Worm (Caenorhabditis elegans) whole organism, late embryonic: ENCODE data around the gene wrt-9.
A peak's percentile ranks its signal among the peaks of the same experiment; 100 is the strongest.

ENCODE experiments used
- C38D4.7 ChIP-seq: fragments of 200-800 bp; sonication (Bioruptor generic); optimal IDR thresholded peaks from 2 replicates; lab custom pipeline; 2018; ENCODE audit warnings: mild to moderate bottlenecking, missing genetic modification characterization, moderate library complexity, missing compliant biosample characterization
- K09A11.1 ChIP-seq: sonication (generic microtip); optimal IDR thresholded peaks from 2 replicates; lab custom pipeline; 2017; ENCODE audit warnings: antibody characterized with exemption, mild to moderate bottlenecking, missing genetic modification characterization, missing compliant biosample characterization; ENCODE audit not compliant: insufficient read depth
- T23F11.4 ChIP-seq: fragments of 200-800 bp; sonication (Bioruptor generic); optimal IDR thresholded peaks from 2 replicates; lab custom pipeline; 2018; ENCODE audit warnings: mild to moderate bottlenecking, missing genetic modification characterization, missing compliant biosample characterization
- ama-1 ChIP-seq: fragments of 150-350 bp; optimal IDR thresholded peaks from 2 replicates; lab custom pipeline; 2014
- ceh-18 ChIP-seq: sonication (generic microtip); optimal IDR thresholded peaks from 2 replicates; lab custom pipeline; 2016; ENCODE audit warnings: missing genetic modification characterization, missing compliant biosample characterization
- ceh-19 ChIP-seq: fragments of 200-800 bp; sonication (Bioruptor generic); optimal IDR thresholded peaks from 2 replicates; lab custom pipeline; 2018; ENCODE audit warnings: mild to moderate bottlenecking, missing genetic modification characterization, missing compliant biosample characterization
- ceh-24 ChIP-seq: sonication (generic microtip); optimal IDR thresholded peaks from 2 replicates; lab custom pipeline; 2016; ENCODE audit warnings: mild to moderate bottlenecking, missing genetic modification characterization, missing compliant biosample characterization
- ceh-30 ChIP-seq: fragments of 150-350 bp; optimal IDR thresholded peaks from 2 replicates; lab custom pipeline; 2014; ENCODE audit warnings: missing biosample characterization, missing genetic modification characterization
- ceh-31 ChIP-seq: sonication (generic microtip); optimal IDR thresholded peaks from 2 replicates; lab custom pipeline; 2016; ENCODE audit warnings: missing genetic modification characterization, missing compliant biosample characterization
- ceh-45 ChIP-seq: fragments of 200-800 bp; sonication (Bioruptor generic); IDR thresholded peaks from 2 replicates; pipeline ENCODE4 v1.3.6; 2022; ENCODE audit warnings: missing genetic modification reagents, missing genetic modification characterization, missing compliant biosample characterization
- ceh-48 ChIP-seq: sonication (generic microtip); optimal IDR thresholded peaks from 2 replicates; lab custom pipeline; 2016; ENCODE audit warnings: missing genetic modification characterization, inconsistent platforms, missing compliant biosample characterization
- ceh-6 ChIP-seq: fragments of 200-800 bp; sonication (Bioruptor generic); optimal IDR thresholded peaks from 2 replicates; lab custom pipeline; 2018; ENCODE audit warnings: mild to moderate bottlenecking, missing genetic modification characterization, missing compliant biosample characterization
- che-1 ChIP-seq: sonication (generic microtip); optimal IDR thresholded peaks from 2 replicates; lab custom pipeline; 2016; ENCODE audit warnings: mild to moderate bottlenecking, missing genetic modification characterization, missing compliant biosample characterization
- dmd-4 ChIP-seq: sonication (generic microtip); optimal IDR thresholded peaks from 2 replicates; lab custom pipeline; 2016; ENCODE audit warnings: borderline replicate concordance, missing genetic modification characterization, missing compliant biosample characterization
- elt-4 ChIP-seq: sonication (generic microtip); optimal IDR thresholded peaks from 2 replicates; lab custom pipeline; 2016; ENCODE audit warnings: missing genetic modification characterization, missing compliant biosample characterization
- fax-1 ChIP-seq: sonication (generic microtip); optimal IDR thresholded peaks from 2 replicates; lab custom pipeline; 2016; ENCODE audit warnings: missing genotype, missing genetic modification characterization, missing compliant biosample characterization
- gmeb-2 ChIP-seq: sonication (generic microtip); optimal IDR thresholded peaks from 2 replicates; lab custom pipeline; 2016; ENCODE audit warnings: missing genetic modification characterization, inconsistent platforms, missing compliant biosample characterization
- hlh-15 ChIP-seq: sonication (generic microtip); optimal IDR thresholded peaks from 2 replicates; lab custom pipeline; 2016; ENCODE audit warnings: missing genetic modification characterization, missing compliant biosample characterization
- lim-6 ChIP-seq: sonication (generic microtip); optimal IDR thresholded peaks from 2 replicates; lab custom pipeline; 2016; ENCODE audit warnings: missing genetic modification characterization, missing compliant biosample characterization
- lin-11 ChIP-seq: fragments of 200-800 bp; sonication (Bioruptor generic); optimal IDR thresholded peaks from 2 replicates; lab custom pipeline; 2018; ENCODE audit warnings: mild to moderate bottlenecking, missing genetic modification characterization, missing compliant biosample characterization
- madf-2 ChIP-seq: sonication (generic microtip); optimal IDR thresholded peaks from 2 replicates; lab custom pipeline; 2017; ENCODE audit warnings: missing genetic modification characterization, missing compliant biosample characterization
- mec-3 ChIP-seq: sonication (generic microtip); optimal IDR thresholded peaks from 2 replicates; lab custom pipeline; 2016; ENCODE audit warnings: borderline replicate concordance, missing genetic modification characterization, missing compliant biosample characterization
- nfya-1 ChIP-seq: sonication (generic microtip); optimal IDR thresholded peaks from 2 replicates; lab custom pipeline; 2017; ENCODE audit warnings: missing genetic modification characterization, mild to moderate bottlenecking, missing compliant biosample characterization, antibody characterized with exemption, moderate library complexity
- nhr-232 ChIP-seq: sonication (generic microtip); optimal IDR thresholded peaks from 2 replicates; lab custom pipeline; 2016; ENCODE audit warnings: missing genetic modification characterization, missing compliant biosample characterization
- odd-2 ChIP-seq: sonication (generic microtip); optimal IDR thresholded peaks from 2 replicates; lab custom pipeline; 2017; ENCODE audit warnings: antibody characterized with exemption, mild to moderate bottlenecking, missing genetic modification characterization, missing compliant biosample characterization
- pag-3 ChIP-seq: sonication (generic microtip); optimal IDR thresholded peaks from 2 replicates; lab custom pipeline; 2016; ENCODE audit warnings: missing compliant biosample characterization, missing genetic modification characterization, borderline replicate concordance
- pax-1 ChIP-seq: fragments of 150-350 bp; optimal IDR thresholded peaks from 2 replicates; lab custom pipeline; 2014; ENCODE audit warnings: missing biosample characterization, missing genetic modification characterization
- pha-2 ChIP-seq: sonication (generic microtip); optimal IDR thresholded peaks from 2 replicates; lab custom pipeline; 2017; ENCODE audit warnings: mild to moderate bottlenecking, missing genetic modification characterization, missing compliant biosample characterization
- pha-4 ChIP-seq: fragments of 150-350 bp; optimal IDR thresholded peaks from 2 replicates; lab custom pipeline; 2018; ENCODE audit warnings: missing biosample characterization, missing genetic modification reagents, missing genetic modification characterization
- pros-1 ChIP-seq: fragments of 150-350 bp; optimal IDR thresholded peaks from 2 replicates; lab custom pipeline; 2014; ENCODE audit warnings: missing biosample characterization, missing genetic modification reagents, missing genetic modification characterization
- rnt-1 ChIP-seq: sonication (generic microtip); optimal IDR thresholded peaks from 2 replicates; lab custom pipeline; 2016; ENCODE audit warnings: missing genetic modification characterization, missing compliant biosample characterization
- sdc-2 ChIP-seq: sonication (generic microtip); optimal IDR thresholded peaks from 2 replicates; lab custom pipeline; 2016; ENCODE audit warnings: missing genotype, missing genetic modification characterization, missing compliant biosample characterization
- sox-2 ChIP-seq: fragments of 200-800 bp; sonication (Bioruptor generic); IDR thresholded peaks from 2 replicates; pipeline ENCODE4 v1.3.6; 2022; ENCODE audit warnings: missing genetic modification reagents, missing genetic modification characterization, missing compliant biosample characterization
- sox-4 ChIP-seq: sonication (generic microtip); optimal IDR thresholded peaks from 2 replicates; lab custom pipeline; 2017; ENCODE audit warnings: mild to moderate bottlenecking, missing genetic modification characterization, inconsistent platforms, missing compliant biosample characterization
- tbx-2 ChIP-seq: sonication (generic microtip); optimal IDR thresholded peaks from 2 replicates; lab custom pipeline; 2016; ENCODE audit warnings: missing genetic modification characterization, missing compliant biosample characterization
- tbx-7 ChIP-seq: sonication (generic microtip); optimal IDR thresholded peaks from 2 replicates; lab custom pipeline; 2016; ENCODE audit warnings: missing genotype, missing genetic modification characterization, missing compliant biosample characterization
- ttx-3 ChIP-seq: sonication (generic microtip); optimal IDR thresholded peaks from 2 replicates; lab custom pipeline; 2016; ENCODE audit warnings: missing genetic modification reagents, missing genetic modification characterization, missing compliant biosample characterization
- unc-3 ChIP-seq, 2 experiments: fragments of 200-800 bp in 1 of 2; sonication (Bioruptor generic) in 1 of 2; sonication (generic microtip) in 1 of 2; conservative IDR thresholded peaks in 1 of 2; optimal IDR thresholded peaks in 1 of 2; 2 replicates each; pipeline versions ENCODE4 v1.3.6 to Lab custom; 2016 to 2022; ENCODE audit warnings: missing compliant biosample characterization in 2 of 2, missing genetic modification characterization in 2 of 2, missing genetic modification reagents in 1 of 2
- unc-42 ChIP-seq: sonication (generic microtip); optimal IDR thresholded peaks from 2 replicates; lab custom pipeline; 2016; ENCODE audit warnings: missing genotype, missing genetic modification characterization, missing compliant biosample characterization
- unc-55 ChIP-seq: sonication (generic microtip); optimal IDR thresholded peaks from 2 replicates; lab custom pipeline; 2017; ENCODE audit warnings: missing biosample characterization, missing genetic modification reagents, missing genetic modification characterization
- unc-86 ChIP-seq: sonication (generic microtip); optimal IDR thresholded peaks from 2 replicates; lab custom pipeline; 2016; ENCODE audit warnings: missing genetic modification characterization, missing compliant biosample characterization
- zip-5 ChIP-seq: sonication (generic microtip); optimal IDR thresholded peaks from 2 replicates; lab custom pipeline; 2016; ENCODE audit warnings: missing genetic modification characterization, missing compliant biosample characterization
- ztf-16 ChIP-seq: sonication (generic microtip); optimal IDR thresholded peaks from 2 replicates; lab custom pipeline; 2017; ENCODE audit warnings: missing genetic modification characterization, missing compliant biosample characterization

The wrt-9 gene

ce11 chrX:1613860-1614259 is 37.4 kb downstream of the wrt-9 start:
- TF ChIP-seq mec-3 (tag; lab: Kevin White, UChicago): no peak
- TF ChIP-seq tbx-2 (tag; lab: Kevin White, UChicago): no peak
- no peak for TF ChIP-seq unc-86 (tag; lab: Kevin White, UChicago)
- TF ChIP-seq sox-4 (tag; lab: Kevin White, UChicago): no peak
- no peak for TF ChIP-seq ama-1 (lab: Kevin White, UChicago)
- TF ChIP-seq ceh-6 (GFP tag; lab: Kevin White, UChicago): no peak
- no peak for TF ChIP-seq dmd-4
- TF ChIP-seq ceh-48 (tag; lab: Kevin White, UChicago): no peak
- TF ChIP-seq ttx-3 (tag; lab: Kevin White, UChicago): no peak
- no peak for TF ChIP-seq ceh-19
- TF ChIP-seq hlh-15 (tag; lab: Kevin White, UChicago): no peak
- TF ChIP-seq tbx-7 (tag; lab: Kevin White, UChicago): no peak
- TF ChIP-seq unc-42: no peak
- no peak for TF ChIP-seq fax-1 (tag; lab: Kevin White, UChicago)
- no peak for TF ChIP-seq elt-4 (tag; lab: Kevin White, UChicago)
- TF ChIP-seq pros-1 (tag; lab: Kevin White, UChicago): no peak
- no peak for TF ChIP-seq odd-2 (tag; lab: Kevin White, UChicago)

- no peak for TF ChIP-seq nhr-232 (tag; lab: Kevin White, UChicago)
- TF ChIP-seq C38D4.7 (GFP tag; lab: Kevin White, UChicago): no peak
- no peak for TF ChIP-seq ceh-31 (tag; lab: Kevin White, UChicago)
These were observed 44.4 kb downstream of the wrt-9 start, which contains the start of gene H11E01.2 for ce11 chrX:1620678-1621449. H11E01.2 (plus strand) TSS chrX:1621057.

DNA sequence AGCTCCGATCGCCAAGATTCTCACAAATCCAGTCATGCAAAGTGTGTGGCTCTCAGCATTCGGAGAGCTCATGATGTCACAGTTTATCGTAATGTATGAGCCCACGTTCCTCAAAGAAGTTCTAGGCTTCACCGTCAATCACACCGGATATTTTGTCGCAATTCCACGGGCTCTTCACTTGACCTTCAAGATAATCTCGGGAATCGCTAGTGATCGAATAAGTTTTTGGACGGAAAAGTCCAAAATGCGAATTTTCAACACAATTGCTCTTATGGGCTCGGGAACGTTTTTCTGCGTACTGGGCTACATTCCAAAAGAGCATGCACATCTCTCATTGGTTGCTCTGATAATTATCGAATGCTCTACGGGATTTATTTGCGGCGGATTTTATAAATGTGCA is 46.6 kb downstream of the wrt-9 start:
- no peak for TF ChIP-seq madf-2 (tag; lab: Kevin White, UChicago)
- TF ChIP-seq ztf-16 (tag; lab: Kevin White, UChicago): no peak
- no peak for TF ChIP-seq che-1
- no peak for TF ChIP-seq dmd-4
- no peak for TF ChIP-seq nfya-1
- TF ChIP-seq, all 69 proteins: peak for 0

DNA sequence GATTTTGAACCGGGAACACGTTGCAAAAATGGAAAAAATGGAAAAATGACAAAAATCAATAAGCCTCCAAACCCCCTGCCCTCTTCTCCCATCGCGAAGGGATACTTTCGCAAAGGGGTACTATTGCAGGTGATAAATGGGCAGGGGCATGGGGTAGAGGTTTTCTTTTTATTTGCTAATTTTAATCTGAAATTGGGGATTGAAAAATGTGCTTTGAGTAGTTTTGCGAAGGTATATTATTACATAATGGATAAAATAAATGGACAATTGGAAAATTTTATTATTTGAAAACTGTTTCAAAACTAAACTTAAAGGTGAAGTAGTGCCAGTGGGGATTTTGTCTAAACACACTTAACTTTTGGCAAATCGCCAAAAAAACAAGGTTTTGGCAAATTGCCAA is 50.6 kb downstream of the wrt-9 start:
- TF ChIP-seq ttx-3 (tag; lab: Kevin White, UChicago): peak; percentile 62
- no peak for TF ChIP-seq pha-4 (tag; lab: Kevin White, UChicago)
- TF ChIP-seq ama-1 (lab: Kevin White, UChicago): no peak
- TF ChIP-seq gmeb-2 (tag; lab: Kevin White, UChicago): peak; percentile 54
- peak; percentile 10 for TF ChIP-seq lin-11
- TF ChIP-seq sox-2: peak; percentile 59; the same call in 1 of the 2 replicates
- no peak for TF ChIP-seq pax-1
- peak; percentile 85 for TF ChIP-seq tbx-2 (tag; lab: Kevin White, UChicago)
- TF ChIP-seq dmd-4: peak; percentile 17
- TF ChIP-seq ceh-24 (tag; lab: Kevin White, UChicago): no peak
- no peak for TF ChIP-seq unc-55 (GFP tag; lab: Kevin White, UChicago)
- TF ChIP-seq rnt-1 (tag; lab: Kevin White, UChicago): peak; percentile 82
- peak; percentile 84 for TF ChIP-seq unc-42
- peak; percentile 31 for TF ChIP-seq nhr-232 (tag; lab: Kevin White, UChicago)
- peak; percentile 94 for TF ChIP-seq ceh-48 (tag; lab: Kevin White, UChicago)
- TF ChIP-seq lim-6 (tag; lab: Kevin White, UChicago): no peak
- TF ChIP-seq unc-86 (tag; lab: Kevin White, UChicago): peak; percentile 60
- TF ChIP-seq fax-1 (tag; lab: Kevin White, UChicago): peak; percentile 33
- peak; percentile 62 for TF ChIP-seq K09A11.1
- TF ChIP-seq T23F11.4: peak; percentile 24
- TF ChIP-seq pag-3: no peak
- peak; percentile 93 for TF ChIP-seq nfya-1
- TF ChIP-seq ceh-18 (tag; lab: Kevin White, UChicago): peak; percentile 97
- peak; percentile 13 for TF ChIP-seq zip-5
- TF ChIP-seq madf-2 (tag; lab: Kevin White, UChicago): peak; percentile 55
- TF ChIP-seq elt-4 (tag; lab: Kevin White, UChicago): no peak
- peak; percentile 99 for TF ChIP-seq sdc-2
- 0 out of 2 replicates have a peak, but pooled peaks have one; percentile 28 for TF ChIP-seq ceh-45
- peak; percentile 80 for TF ChIP-seq ceh-30 (tag; lab: Kevin White, UChicago)
- 0 out of 2 replicates have a peak, but pooled peaks have one; percentile 46 for TF ChIP-seq unc-3 (GFP tag; conservative IDR thresholded peaks at IDR 0.05; lab: Robert Waterston, UW)
- peak; percentile 55 for TF ChIP-seq unc-3 (tag; optimal IDR thresholded peaks at IDR 0.05; lab: Kevin White, UChicago)
- TF ChIP-seq pha-2 (tag; lab: Kevin White, UChicago): no peak
